Fruit fly (Drosophila melanogaster): ENCODE measurements around the gene CG10031.

CG10031 gene

DNA sequence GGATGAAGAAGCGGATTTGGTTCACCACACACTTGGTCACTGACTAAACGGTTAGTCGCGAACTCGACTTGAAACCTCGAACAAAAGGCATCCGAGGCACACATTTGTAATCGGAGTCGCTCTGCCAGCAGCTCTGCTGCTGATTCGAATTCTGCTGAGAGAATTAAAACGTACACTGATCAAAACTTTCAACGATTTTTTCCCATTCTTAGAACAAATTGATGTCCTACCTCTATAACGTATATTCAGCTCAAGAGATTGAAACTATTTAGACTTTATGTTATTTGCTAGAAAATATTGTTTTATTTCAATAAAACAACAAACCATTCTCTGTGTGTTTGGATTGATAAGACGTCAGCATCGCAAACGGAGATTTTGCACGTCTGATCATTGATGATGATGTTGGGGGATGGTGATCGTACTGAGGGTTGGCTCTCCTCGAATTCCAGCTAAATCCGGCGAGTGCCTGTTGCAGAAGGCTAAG, 6.6 kb upstream of the CG10031 start, which contains the start of gene CG31778:
TSS of gene CG31778 (minus strand) at position 51 of the 484 bp plus-strand sequence.
- peak; percentile 83 for TF ChIP-seq CG33017 (tag; optimal IDR thresholded peaks at IDR 0.05)
- TF ChIP-seq CG7101 (tag; optimal IDR thresholded peaks at IDR 0.05), result peak; percentile 73
- TF ChIP-seq CG11617 (GFP tag; optimal IDR thresholded peaks at IDR 0.05), result peak; percentile 24
- no peak for TF ChIP-seq bab1 (GFP tag; optimal IDR thresholded peaks at IDR 0.05)
- peak; percentile 42 for TF ChIP-seq CG12768 (GFP tag; optimal IDR thresholded peaks at IDR 0.05)
- TF ChIP-seq ovo (GFP tag; optimal IDR thresholded peaks at IDR 0.05), result no peak
- peak; percentile 30 for TF ChIP-seq Mnt (GFP tag; optimal IDR thresholded peaks at IDR 0.05)
- peak; percentile 50 for TF ChIP-seq CG5204 (GFP tag; optimal IDR thresholded peaks at IDR 0.05)
- peak; percentile 69 for TF ChIP-seq CG14711 (tag; optimal IDR thresholded peaks at IDR 0.05)
- TF ChIP-seq cic (GFP tag; optimal IDR thresholded peaks at IDR 0.05), result no peak
- TF ChIP-seq Clk (GFP tag; optimal IDR thresholded peaks at IDR 0.05), result no peak
- peak; percentile 13 for TF ChIP-seq pad (GFP tag; optimal IDR thresholded peaks at IDR 0.05)
- TF ChIP-seq CG7045 (GFP tag; optimal IDR thresholded peaks at IDR 0.05), result peak; percentile 6
- TF ChIP-seq tj (GFP tag; optimal IDR thresholded peaks at IDR 0.05), result peak; percentile 36

DNA sequence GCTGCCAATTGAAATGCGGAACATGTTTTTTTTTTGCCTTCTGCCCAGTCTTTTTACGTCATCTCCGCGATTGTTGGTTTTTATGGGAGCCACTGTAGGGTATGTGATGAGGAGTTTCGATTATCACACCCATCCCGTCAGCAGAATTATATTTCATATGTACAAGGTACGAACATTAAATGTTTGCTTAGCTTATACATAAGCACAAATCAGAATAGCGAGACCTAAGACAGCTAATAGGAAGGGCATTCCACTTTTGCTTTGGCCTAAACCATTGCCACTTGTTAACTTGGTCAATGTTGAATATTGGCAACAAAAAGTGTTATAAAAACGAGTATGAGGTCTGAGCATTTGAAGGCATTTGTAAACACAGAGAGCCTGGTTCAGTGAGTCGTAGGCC, 4.4 kb upstream of the CG10031 start, which contains the start of gene CG2816:
TSS of gene CG2816 (plus strand) at position 400 of the 400 bp plus-strand sequence.
- TF ChIP-seq cnc (optimal IDR thresholded peaks at IDR 0.05) (no peak), CG7045 (GFP tag; optimal IDR thresholded peaks at IDR 0.05) (peak; percentile 44), bab1 (GFP tag; optimal IDR thresholded peaks at IDR 0.05) (no peak), CG14711 (tag; optimal IDR thresholded peaks at IDR 0.05) (peak; percentile 64), toe (GFP tag; optimal IDR thresholded peaks at IDR 0.05) (peak; percentile 57), Mnt (GFP tag; optimal IDR thresholded peaks at IDR 0.05) (no peak), kay (GFP tag; ENCODE audit: borderline replicate concordance) (peak; percentile 77), CG5204 (GFP tag; optimal IDR thresholded peaks at IDR 0.05) (peak; percentile 69), Clk (GFP tag; optimal IDR thresholded peaks at IDR 0.05) (no peak), CG1620 (GFP tag; optimal IDR thresholded peaks at IDR 0.05) (peak; percentile 7), Crg-1 (GFP tag; optimal IDR thresholded peaks at IDR 0.05) (no peak), CG11617 (GFP tag; optimal IDR thresholded peaks at IDR 0.05) (no peak), CG7101 (tag; optimal IDR thresholded peaks at IDR 0.05) (peak; percentile 45), cic (GFP tag; optimal IDR thresholded peaks at IDR 0.05) (no peak), CG33017 (tag; optimal IDR thresholded peaks at IDR 0.05) (peak; percentile 79), pad (GFP tag; optimal IDR thresholded peaks at IDR 0.05) (peak; percentile 22), tj (GFP tag; optimal IDR thresholded peaks at IDR 0.05) (peak; percentile 13), ovo (GFP tag; optimal IDR thresholded peaks at IDR 0.05) (no peak), CG12768 (GFP tag; optimal IDR thresholded peaks at IDR 0.05) (peak; percentile 64), Hr96 (GFP tag; optimal IDR thresholded peaks at IDR 0.05) (peak; percentile 54)

DNA sequence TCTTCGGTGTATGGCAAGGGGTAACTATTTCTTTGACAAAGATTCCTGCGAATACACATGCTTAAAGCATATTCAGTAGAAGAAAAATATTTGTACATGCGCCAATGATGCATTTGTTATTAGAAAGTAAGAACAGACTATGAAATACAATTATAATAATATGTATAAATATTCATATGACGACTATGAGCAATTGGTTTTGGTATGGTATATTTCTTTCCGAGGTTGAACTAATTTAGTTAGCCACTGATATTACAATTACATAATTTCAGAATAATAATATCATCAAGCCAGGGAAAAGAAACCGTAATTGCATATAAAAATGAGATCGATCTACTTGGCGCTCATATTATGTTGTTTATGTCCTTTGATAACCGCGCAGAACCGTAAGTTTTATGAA, 2.6 kb upstream of the CG10031 start, which contains the start of gene CG43145:
TSS of gene CG43145 (plus strand) at position 301 of the 400 bp plus-strand sequence.
- TF ChIP-seq Clk (GFP tag; optimal IDR thresholded peaks at IDR 0.05), result no peak
- TF ChIP-seq CG5204 (GFP tag; optimal IDR thresholded peaks at IDR 0.05), result no peak
- TF ChIP-seq CG33017 (tag; optimal IDR thresholded peaks at IDR 0.05), result no peak
- no peak for TF ChIP-seq ovo (GFP tag; optimal IDR thresholded peaks at IDR 0.05)
- TF ChIP-seq kay (GFP tag; ENCODE audit: borderline replicate concordance), result no peak
- no peak for TF ChIP-seq CG7101 (tag; optimal IDR thresholded peaks at IDR 0.05)
- TF ChIP-seq CG1620 (GFP tag; optimal IDR thresholded peaks at IDR 0.05), result no peak
- TF ChIP-seq CG7045 (GFP tag; optimal IDR thresholded peaks at IDR 0.05), result no peak
- TF ChIP-seq cic (GFP tag; optimal IDR thresholded peaks at IDR 0.05), result no peak

DNA sequence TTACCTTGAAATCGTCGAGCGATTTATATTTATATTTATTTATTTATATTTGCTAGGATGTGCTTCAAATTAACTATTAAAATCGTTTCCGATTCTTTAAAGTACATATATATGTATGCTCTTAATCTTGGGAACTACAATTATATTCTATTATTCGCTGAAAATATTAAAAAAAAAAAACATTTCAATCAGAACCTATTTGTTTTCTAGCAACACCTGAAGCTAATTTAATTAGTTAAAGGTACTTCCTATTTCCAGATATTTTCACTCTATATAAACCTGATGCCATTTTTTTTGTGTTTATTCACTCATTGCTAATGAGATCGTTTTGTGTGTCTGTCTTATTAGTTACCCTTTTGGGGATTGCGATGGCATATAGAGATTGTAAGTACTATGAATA, 2.1 kb upstream of the CG10031 start, which contains the start of gene CG42467:
TSS of gene CG42467 (plus strand) at position 301 of the 400 bp plus-strand sequence.
- TF ChIP-seq bab1 (GFP tag; optimal IDR thresholded peaks at IDR 0.05) (no peak), CG5204 (GFP tag; optimal IDR thresholded peaks at IDR 0.05) (no peak), CG7101 (tag; optimal IDR thresholded peaks at IDR 0.05) (no peak), Crg-1 (GFP tag; optimal IDR thresholded peaks at IDR 0.05) (no peak), ovo (GFP tag; optimal IDR thresholded peaks at IDR 0.05) (no peak)

DNA sequence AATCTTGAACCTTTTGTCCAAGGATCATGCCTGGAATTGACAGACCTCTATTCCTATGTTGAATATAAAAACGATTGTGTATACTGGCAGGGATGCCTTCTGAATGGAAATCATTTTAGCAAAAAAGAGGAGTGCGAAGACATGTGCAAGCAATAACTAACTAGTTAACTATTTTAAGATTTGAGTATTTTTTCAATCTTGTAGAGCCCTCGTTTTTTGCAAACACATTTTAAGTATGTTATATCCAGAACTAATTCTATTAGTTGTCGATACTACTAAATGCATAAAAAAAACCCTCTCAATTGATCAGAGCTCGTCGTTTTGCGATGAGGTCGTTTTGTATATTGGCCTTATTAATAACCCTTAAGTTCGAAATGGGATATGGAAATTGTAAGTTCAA, 1.5 kb upstream of the CG10031 start, which contains the start of gene Sfp24C1:
TSS of gene Sfp24C1 (plus strand) at position 301 of the 400 bp plus-strand sequence.
- TF ChIP-seq CG1620 (GFP tag; optimal IDR thresholded peaks at IDR 0.05) (no peak), CG5204 (GFP tag; optimal IDR thresholded peaks at IDR 0.05) (no peak), CG11617 (GFP tag; optimal IDR thresholded peaks at IDR 0.05) (no peak), CG12768 (GFP tag; optimal IDR thresholded peaks at IDR 0.05) (no peak), Hr96 (GFP tag; optimal IDR thresholded peaks at IDR 0.05) (no peak), cic (GFP tag; optimal IDR thresholded peaks at IDR 0.05) (no peak), Clk (GFP tag; optimal IDR thresholded peaks at IDR 0.05) (no peak), Crg-1 (GFP tag; optimal IDR thresholded peaks at IDR 0.05) (no peak), toe (GFP tag; optimal IDR thresholded peaks at IDR 0.05) (no peak), tj (GFP tag; optimal IDR thresholded peaks at IDR 0.05) (no peak), pad (GFP tag; optimal IDR thresholded peaks at IDR 0.05) (no peak)

DNA sequence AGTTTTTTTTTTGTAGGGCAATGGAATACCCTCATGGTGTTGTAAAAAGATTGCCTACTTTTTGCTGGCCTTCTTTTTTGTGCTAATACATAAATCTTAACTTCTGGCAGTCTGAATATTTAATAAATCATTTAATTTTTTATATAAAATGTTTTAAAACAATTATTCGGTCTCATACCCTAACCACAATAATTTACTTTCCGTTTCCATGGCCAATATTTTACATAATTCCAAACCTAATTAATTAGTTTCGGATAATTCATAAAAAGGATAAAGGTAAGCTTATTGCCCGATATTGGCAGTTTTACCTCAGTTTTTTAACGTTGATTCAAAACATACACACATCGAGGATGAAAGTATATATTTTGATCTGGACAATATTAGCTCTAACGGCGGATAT, 1.0 kb upstream of the CG10031 start, which contains the start of gene CG42465:
TSS of gene CG42465 (plus strand) at position 301 of the 400 bp plus-strand sequence.
- TF ChIP-seq kay (GFP tag; ENCODE audit: borderline replicate concordance) (no peak), CG7045 (GFP tag; optimal IDR thresholded peaks at IDR 0.05) (no peak), toe (GFP tag; optimal IDR thresholded peaks at IDR 0.05) (no peak), tj (GFP tag; optimal IDR thresholded peaks at IDR 0.05) (no peak)

DNA sequence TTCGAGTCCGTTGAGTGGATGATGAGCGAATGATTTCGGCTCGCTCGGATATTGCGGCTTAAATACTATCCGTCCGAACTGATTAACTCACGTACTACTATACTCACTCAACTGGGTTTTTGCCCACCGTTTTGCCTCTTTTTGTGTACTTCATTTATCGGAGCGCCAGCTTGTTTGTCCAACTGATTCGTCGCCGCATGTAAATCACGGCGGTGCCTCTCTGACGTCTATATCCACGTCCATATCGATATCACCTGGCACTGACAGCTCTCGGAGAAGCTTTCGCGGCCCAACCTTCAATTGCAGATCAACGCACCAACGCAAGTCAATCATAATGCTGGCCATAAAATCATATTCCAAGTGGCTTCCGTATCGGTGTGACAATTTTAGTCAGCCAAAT, 1.1 kb downstream of the CG10031 start, which contains the start of gene CG3604:
TSS of gene CG3604 (minus strand) at position 101 of the 400 bp plus-strand sequence.
- TF ChIP-seq tj (GFP tag; optimal IDR thresholded peaks at IDR 0.05) (no peak), CG14711 (tag; optimal IDR thresholded peaks at IDR 0.05) (no peak), pad (GFP tag; optimal IDR thresholded peaks at IDR 0.05) (no peak), Mnt (GFP tag; optimal IDR thresholded peaks at IDR 0.05) (no peak), CG33017 (tag; optimal IDR thresholded peaks at IDR 0.05) (no peak), CG1620 (GFP tag; optimal IDR thresholded peaks at IDR 0.05) (no peak), kay (GFP tag; ENCODE audit: borderline replicate concordance) (no peak), Hr96 (GFP tag; optimal IDR thresholded peaks at IDR 0.05) (no peak), cnc (optimal IDR thresholded peaks at IDR 0.05) (no peak), Clk (GFP tag; optimal IDR thresholded peaks at IDR 0.05) (no peak), Crg-1 (GFP tag; optimal IDR thresholded peaks at IDR 0.05) (no peak), bab1 (GFP tag; optimal IDR thresholded peaks at IDR 0.05) (no peak)
